Fruit fly (Drosophila melanogaster): ENCODE data around the gene TBC1D23.

Gene TBC1D23

dm6 chr2L:1157679-1158518 lies 28.8 kb downstream of the TBC1D23 start, which contains the start of gene capt (continued):
- peak; percentile 34 for TF ChIP-seq Oli (tag; optimal IDR thresholded peaks at IDR 0.05)
- TF ChIP-seq CG13296 (GFP tag; optimal IDR thresholded peaks at IDR 0.05), result no peak
- TF ChIP-seq CG9215 (GFP tag; IDR thresholded peaks at IDR 0.05), result peak; percentile 56
- peak; percentile 68 for TF ChIP-seq CG6689 (GFP tag; IDR thresholded peaks at IDR 0.05)
- peak; percentile 29 for TF ChIP-seq jumu (GFP tag; optimal IDR thresholded peaks at IDR 0.05)
- TF ChIP-seq trh (GFP tag; optimal IDR thresholded peaks at IDR 0.05), result no peak
- TF ChIP-seq gcm (GFP tag; optimal IDR thresholded peaks at IDR 0.05), result peak; percentile 44
- TF ChIP-seq bcd (GFP tag; optimal IDR thresholded peaks at IDR 0.05), result peak; percentile 26
- TF ChIP-seq bsh (GFP tag; optimal IDR thresholded peaks at IDR 0.05), result peak in 1 of 2 experiments; percentile 11
- peak; percentile 27; the same call in 1 of the 2 replicates for TF ChIP-seq vvl (GFP tag; IDR thresholded peaks at IDR 0.05)
- no peak for TF ChIP-seq D19A (tag; optimal IDR thresholded peaks at IDR 0.05)
- TF ChIP-seq CG42726 (GFP tag; IDR thresholded peaks at IDR 0.05; ENCODE audit: partially characterized antibody), result peak; percentile 52; the same call in 1 of the 2 replicates
- peak; percentile 50 for TF ChIP-seq CG15514 (GFP tag; optimal IDR thresholded peaks at IDR 0.05)
- peak; percentile 54 for TF ChIP-seq CG18599 (GFP tag; optimal IDR thresholded peaks at IDR 0.05)
- TF ChIP-seq insv (GFP tag; optimal IDR thresholded peaks at IDR 0.05), result peak; percentile 51 to 85
- peak in 1 of 2 experiments; percentile 30 for TF ChIP-seq Trl (optimal IDR thresholded peaks at IDR 0.05)
- no peak for TF ChIP-seq Trl (GFP tag; optimal IDR thresholded peaks at IDR 0.05)
- TF ChIP-seq unpg (GFP tag; optimal IDR thresholded peaks at IDR 0.05), result peak; percentile 2
- TF ChIP-seq pho (GFP tag; optimal IDR thresholded peaks at IDR 0.05), result peak; percentile 49
- peak; percentile 53 for TF ChIP-seq lilli (GFP tag; optimal IDR thresholded peaks at IDR 0.05)
- TF ChIP-seq CG13624 (GFP tag; optimal IDR thresholded peaks at IDR 0.05), result peak; percentile 36
- TF ChIP-seq Fer1 (GFP tag; optimal IDR thresholded peaks at IDR 0.05), result peak; percentile 10
- peak; percentile 45 for TF ChIP-seq CG9817 (tag; optimal IDR thresholded peaks at IDR 0.05)
- TF ChIP-seq CG12104 (GFP tag; optimal IDR thresholded peaks at IDR 0.05), result peak; percentile 65
- 0 out of 2 replicates have a peak, but pooled peaks have one; percentile 11 for TF ChIP-seq CG3847 (GFP tag; IDR thresholded peaks at IDR 0.05)
- peak; percentile 5 for TF ChIP-seq ewg (GFP tag; optimal IDR thresholded peaks at IDR 0.05)
- TF ChIP-seq CG9727 (GFP tag; optimal IDR thresholded peaks at IDR 0.05), result peak; percentile 18
- no peak for TF ChIP-seq prd (optimal IDR thresholded peaks at IDR 0.05)
- TF ChIP-seq prd (GFP tag; IDR thresholded peaks at IDR 0.05), result peak; percentile 56; the same call in 2 of the 3 replicates
- peak; percentile 42; the same call in 1 of the 2 replicates for TF ChIP-seq Bgb (GFP tag; IDR thresholded peaks at IDR 0.05; ENCODE audit: partially characterized antibody)
- TF ChIP-seq Myb (GFP tag; optimal IDR thresholded peaks at IDR 0.05), result peak; percentile 10
- peak; percentile 3 for TF ChIP-seq gro (GFP tag; optimal IDR thresholded peaks at IDR 0.05)
- peak in 1 of 2 experiments; percentile 38 for TF ChIP-seq chif (GFP tag; optimal IDR thresholded peaks at IDR 0.05)
- peak; percentile 69 for TF ChIP-seq kay (GFP tag; optimal IDR thresholded peaks at IDR 0.05)
- peak; percentile 88 for TF ChIP-seq rib (GFP tag; IDR thresholded peaks at IDR 0.05)
- TF ChIP-seq CG4820 (GFP tag; optimal IDR thresholded peaks at IDR 0.05), result peak; percentile 16
- TF ChIP-seq CG10366 (GFP tag; IDR thresholded peaks at IDR 0.05), result peak; percentile 14; the same call in 1 of the 2 replicates
- TF ChIP-seq CG13287 (GFP tag; IDR thresholded peaks at IDR 0.05; ENCODE audit: partially characterized antibody), result peak; percentile 19; the same call in 1 of the 2 replicates
- peak; percentile 34; the same call in 1 of the 2 replicates for TF ChIP-seq Ada2b (GFP tag; IDR thresholded peaks at IDR 0.05)
- TF ChIP-seq CG12155 (GFP tag; optimal IDR thresholded peaks at IDR 0.05), result peak; percentile 72
- TF ChIP-seq CG11723 (GFP tag; optimal IDR thresholded peaks at IDR 0.05), result peak; percentile 26
- TF ChIP-seq sd (tag; optimal IDR thresholded peaks at IDR 0.05), result no peak
- TF ChIP-seq btn (GFP tag; optimal IDR thresholded peaks at IDR 0.05), result no peak
- no peak for TF ChIP-seq CG12219 (GFP tag; optimal IDR thresholded peaks at IDR 0.05)
- TF ChIP-seq CoRest (tag; optimal IDR thresholded peaks at IDR 0.05), result peak; percentile 56
- no peak for TF ChIP-seq gcm2 (GFP tag; optimal IDR thresholded peaks at IDR 0.05)
- no peak for TF ChIP-seq gt (GFP tag; IDR thresholded peaks at IDR 0.05)
- peak; percentile 14 for TF ChIP-seq chn (GFP tag; optimal IDR thresholded peaks at IDR 0.05)
- no peak for TF ChIP-seq Mrtf (GFP tag; IDR thresholded peaks at IDR 0.05)

Data from whole organism, embryonic.